Fruit fly (Drosophila melanogaster): ENCODE measurements around the gene Cmpk.

The Cmpk gene

DNA sequence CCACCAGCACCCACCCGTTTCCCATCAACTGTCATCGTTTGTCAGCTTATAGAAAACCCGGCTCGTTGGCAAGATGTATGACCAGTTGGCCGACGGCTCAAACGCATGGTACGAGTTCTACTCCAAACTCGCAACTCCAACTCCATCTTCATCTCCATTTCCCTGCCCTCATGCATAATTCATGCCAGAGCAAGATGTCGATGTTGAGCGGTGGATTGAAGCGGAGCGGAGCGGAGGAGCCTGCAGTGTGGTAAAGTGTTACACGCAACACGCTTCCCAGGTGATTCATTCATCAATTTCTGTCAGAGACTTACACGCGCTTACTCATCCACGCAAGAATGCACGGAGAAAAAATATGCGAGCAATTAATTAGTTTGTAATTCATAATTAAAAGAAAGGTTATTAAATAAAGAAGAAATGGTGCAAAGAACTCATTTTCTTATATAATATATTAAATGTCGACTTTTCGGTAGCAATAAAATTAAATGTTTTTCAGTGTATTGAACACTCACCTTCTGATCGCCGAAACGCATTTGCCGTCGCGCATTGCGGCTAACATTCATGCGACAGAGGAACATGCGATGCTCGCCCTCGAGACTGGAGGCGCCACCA, 26.2 kb upstream of the Cmpk start (continued):
- TF ChIP-seq cato (GFP tag; optimal IDR thresholded peaks at IDR 0.05; ENCODE audit: borderline replicate concordance) (no peak), kni (GFP tag; optimal IDR thresholded peaks at IDR 0.05) (peak; percentile 27), zen (tag; optimal IDR thresholded peaks at IDR 0.05) (peak; percentile 37), fd3F (GFP tag; optimal IDR thresholded peaks at IDR 0.05) (no peak), CG1602 (GFP tag; optimal IDR thresholded peaks at IDR 0.05) (peak; percentile 32), CG13287 (GFP tag; IDR thresholded peaks at IDR 0.05; ENCODE audit: partially characterized antibody) (no peak), schlank (tag; optimal IDR thresholded peaks at IDR 0.05) (no peak), E2f1 (GFP tag; IDR thresholded peaks at IDR 0.05) (peak; percentile 30; the same call in 1 of the 2 replicates), lov (optimal IDR thresholded peaks at IDR 0.05) (no peak), lov (GFP tag; IDR thresholded peaks at IDR 0.05) (no peak), mam (GFP tag; optimal IDR thresholded peaks at IDR 0.05) (no peak), Hr3 (GFP tag; optimal IDR thresholded peaks at IDR 0.05) (peak; percentile 39), D19A (tag; optimal IDR thresholded peaks at IDR 0.05) (peak; percentile 60), CG32532 (GFP tag; IDR thresholded peaks at IDR 0.05) (no peak), bowl (GFP tag; IDR thresholded peaks at IDR 0.05) (no peak), CG4424 (GFP tag; optimal IDR thresholded peaks at IDR 0.05) (peak; percentile 58), jing (GFP tag; optimal IDR thresholded peaks at IDR 0.05) (no peak), row (GFP tag; IDR thresholded peaks at IDR 0.05) (peak; percentile 57), nom (GFP tag; optimal IDR thresholded peaks at IDR 0.05) (peak; percentile 62), CG14014 (GFP tag; IDR thresholded peaks at IDR 0.05) (0 out of 2 replicates have a peak, but pooled peaks have one; percentile 44), CG13775 (GFP tag; optimal IDR thresholded peaks at IDR 0.05) (peak; percentile 44), CG1832 (GFP tag; optimal IDR thresholded peaks at IDR 0.05) (no peak), CG12769 (tag; optimal IDR thresholded peaks at IDR 0.05) (peak; percentile 2), lbe (GFP tag; optimal IDR thresholded peaks at IDR 0.05) (peak; percentile 43), bab2 (GFP tag; optimal IDR thresholded peaks at IDR 0.05) (peak; percentile 9), CG1024 (GFP tag; IDR thresholded peaks at IDR 0.05) (peak; percentile 54; the same call in 1 of the 2 replicates), Dfd (GFP tag; optimal IDR thresholded peaks at IDR 0.05) (no peak), CG3163 (GFP tag; optimal IDR thresholded peaks at IDR 0.05) (no peak), wor (GFP tag; IDR thresholded peaks at IDR 0.05) (peak; percentile 41; the same call in 1 of the 2 replicates), Ada2b (GFP tag; IDR thresholded peaks at IDR 0.05) (peak; percentile 39; the same call in 1 of the 2 replicates), CG17829 (tag; optimal IDR thresholded peaks at IDR 0.05) (peak; percentile 74), bigmax (GFP tag; optimal IDR thresholded peaks at IDR 0.05) (no peak), Opbp (GFP tag; IDR thresholded peaks at IDR 0.05; ENCODE audit: partially characterized antibody) (no peak), CG8478 (optimal IDR thresholded peaks at IDR 0.05) (no peak), NC2β (GFP tag; optimal IDR thresholded peaks at IDR 0.05) (no peak), CG15269 (tag; optimal IDR thresholded peaks at IDR 0.05) (peak; percentile 48), cad (GFP tag; optimal IDR thresholded peaks at IDR 0.05) (no peak), hbn (GFP tag; IDR thresholded peaks at IDR 0.05; ENCODE audit: partially characterized antibody) (no peak), CG4730 (GFP tag; IDR thresholded peaks at IDR 0.05) (peak; percentile 27; the same call in 1 of the 2 replicates), CG6791 (GFP tag; IDR thresholded peaks at IDR 0.05; ENCODE audit: partially characterized antibody) (no peak), Gsc (GFP tag; IDR thresholded peaks at IDR 0.05) (no peak), CG16863 (GFP tag; optimal IDR thresholded peaks at IDR 0.05) (no peak), stwl (tag; optimal IDR thresholded peaks at IDR 0.05) (peak; percentile 30), ERR (GFP tag; optimal IDR thresholded peaks at IDR 0.05) (no peak), Mad (GFP tag; optimal IDR thresholded peaks at IDR 0.05) (no peak), onecut (GFP tag; IDR thresholded peaks at IDR 0.05) (peak; percentile 42; the same call in 1 of the 2 replicates), CG4820 (GFP tag; optimal IDR thresholded peaks at IDR 0.05) (peak; percentile 52), CG6175 (GFP tag; IDR thresholded peaks at IDR 0.05) (no peak), tio (GFP tag; optimal IDR thresholded peaks at IDR 0.05) (peak; percentile 24), fd96Cb (tag; optimal IDR thresholded peaks at IDR 0.05) (peak; percentile 65), CG5180 (GFP tag; optimal IDR thresholded peaks at IDR 0.05) (peak; percentile 26)

Data from whole organism, embryonic.